Worm (Caenorhabditis elegans): Measurements from ENCODE around the gene gcy-21.
"Not testable (repeated sequence)": the region's sequence is repeated elsewhere in the genome, so short reads cannot be mapped to it uniquely, and the experiment has no call there.

Gene gcy-21

ce11 chrII:2684208-2684607, 24.7 kb downstream of the gcy-21 start, which contains the start of gene ceh-87:
Gene ceh-87, minus strand, starts transcription at chrII:2684308.
- TF ChIP-seq elt-1 (tag; optimal IDR thresholded peaks at IDR 0.05; ENCODE audit: borderline replicate concordance, insufficient read depth) (no peak), blmp-1 (tag; optimal IDR thresholded peaks at IDR 0.05) (no peak), ces-1 (GFP tag; optimal IDR thresholded peaks at IDR 0.05) (no peak), nhr-12 (tag; optimal IDR thresholded peaks at IDR 0.05) (no peak), cnd-1 (tag; optimal IDR thresholded peaks at IDR 0.05) (no peak), sptf-1 (tag; optimal IDR thresholded peaks at IDR 0.05) (no peak), mep-1 (tag; optimal IDR thresholded peaks at IDR 0.05) (no peak), mab-5 (tag; optimal IDR thresholded peaks at IDR 0.05) (no peak), lsy-2 (tag; optimal IDR thresholded peaks at IDR 0.05) (no peak), unc-39 (tag; optimal IDR thresholded peaks at IDR 0.05) (no peak), nhr-237 (tag; optimal IDR thresholded peaks at IDR 0.05) (no peak), ceh-39 (tag; optimal IDR thresholded peaks at IDR 0.05) (no peak), unc-120 (tag; optimal IDR thresholded peaks at IDR 0.05; ENCODE audit: poor library complexity, severe bottlenecking) (no peak), M03D4.4 (tag; optimal IDR thresholded peaks at IDR 0.05) (no peak), nhr-28 (tag; optimal IDR thresholded peaks at IDR 0.05) (no peak), zip-8 (tag; optimal IDR thresholded peaks at IDR 0.05) (no peak), unc-62 (GFP tag; optimal IDR thresholded peaks at IDR 0.05) (no peak), lin-13 (tag; optimal IDR thresholded peaks at IDR 0.05) (no peak), ham-2 (GFP tag; optimal IDR thresholded peaks at IDR 0.05) (no peak)

- TF ChIP-seq nhr-76 (tag; optimal IDR thresholded peaks at IDR 0.05) (no peak), cnd-1 (tag; optimal IDR thresholded peaks at IDR 0.05) (no peak), ztf-11 (tag; optimal IDR thresholded peaks at IDR 0.05) (no peak)
Observed at ce11 chrII:2684783-2685182, 25.3 kb downstream of the gcy-21 start.

- TF ChIP-seq elt-3 (tag; optimal IDR thresholded peaks at IDR 0.05) (no peak), nhr-237 (tag; optimal IDR thresholded peaks at IDR 0.05) (no peak), unc-120 (tag; optimal IDR thresholded peaks at IDR 0.05; ENCODE audit: poor library complexity, severe bottlenecking) (peak; percentile 48), ces-1 (GFP tag; optimal IDR thresholded peaks at IDR 0.05) (peak; percentile 15), hlh-1 (tag; optimal IDR thresholded peaks at IDR 0.05) (peak; percentile 34), unc-62 (GFP tag; optimal IDR thresholded peaks at IDR 0.05) (peak; percentile 65)
Observed at ce11 chrII:2686985-2687675, 27.7 kb downstream of the gcy-21 start, which contains the start of the genes sup-9 and nspf-1. Gene sup-9, minus strand, starts transcription at chrII:2687027. Gene nspf-1, plus strand, starts transcription at chrII:2687625.

- not testable (repeated sequence) for TF ChIP-seq sem-2 (GFP tag; optimal IDR thresholded peaks at IDR 0.05); unc-62 (GFP tag; optimal IDR thresholded peaks at IDR 0.05); elt-3 (tag; optimal IDR thresholded peaks at IDR 0.05)
Observed at ce11 chrII:2688616-2689015, 29.2 kb downstream of the gcy-21 start, which contains the start of gene nspf-2. Gene nspf-2, plus strand, starts transcription at chrII:2688916.

- no peak for TF ChIP-seq ztf-11 (tag; optimal IDR thresholded peaks at IDR 0.05)
- TF ChIP-seq ceh-83 (GFP tag; optimal IDR thresholded peaks at IDR 0.05) = no peak
- no peak for TF ChIP-seq ceh-39 (tag; optimal IDR thresholded peaks at IDR 0.05)
- TF ChIP-seq lsy-2 (tag; optimal IDR thresholded peaks at IDR 0.05) = no peak
- TF ChIP-seq snpc-4 (tag; optimal IDR thresholded peaks at IDR 0.05) = no peak
- TF ChIP-seq nhr-2 (tag; optimal IDR thresholded peaks at IDR 0.05) = no peak
- no peak for TF ChIP-seq unc-62 (GFP tag; optimal IDR thresholded peaks at IDR 0.05)
- TF ChIP-seq nhr-76 (tag; optimal IDR thresholded peaks at IDR 0.05) = no peak
- no peak for TF ChIP-seq zip-8 (tag; optimal IDR thresholded peaks at IDR 0.05)
- no peak for TF ChIP-seq M03D4.4 (tag; optimal IDR thresholded peaks at IDR 0.05)
- TF ChIP-seq nhr-12 (tag; optimal IDR thresholded peaks at IDR 0.05) = no peak
- TF ChIP-seq bed-3 (GFP tag; optimal IDR thresholded peaks at IDR 0.05) = no peak
Observed at ce11 chrII:2690080-2690479, 30.6 kb downstream of the gcy-21 start, which contains the start of gene nspf-3. Gene nspf-3, minus strand, starts transcription at chrII:2690180.

- no peak for TF ChIP-seq nhr-28 (tag; optimal IDR thresholded peaks at IDR 0.05)
- no peak for TF ChIP-seq unc-62 (GFP tag; optimal IDR thresholded peaks at IDR 0.05)
Observed at ce11 chrII:2692476-2692875, 33.0 kb downstream of the gcy-21 start, which contains the start of gene set-11. Gene set-11, minus strand, starts transcription at chrII:2692576.

Measured in whole organism, mixed stage, embryonic.